Fruit fly (Drosophila melanogaster) whole organism, embryonic: ENCODE data around the gene Grip75.
A peak's percentile ranks its signal among the peaks of the same experiment; 100 is the strongest.

Source experiments
- Blimp-1 ChIP-seq: fragments of 200-800 bp; sonication (Bioruptor generic); optimal IDR thresholded peaks from 3 replicates; lab custom pipeline; 2018; ENCODE audit warnings: missing biosample characterization, missing genetic modification characterization, mild to moderate bottlenecking, moderate library complexity, missing genetic modification reagents
- CG10147 ChIP-seq: fragments of 200-800 bp; sonication (Bioruptor generic); optimal IDR thresholded peaks from 2 replicates; lab custom pipeline; 2019; ENCODE audit warnings: missing biosample characterization, mild to moderate bottlenecking, missing genetic modification characterization, moderate library complexity
- CG11093 ChIP-seq: fragments of 200-800 bp; sonication (Bioruptor generic); IDR thresholded peaks from 3 replicates; pipeline ENCODE4 v1.3.6; 2022; ENCODE audit warnings: missing biosample characterization, missing genetic modification characterization
- CG11723 ChIP-seq: fragments of 200-800 bp; sonication (Bioruptor generic); optimal IDR thresholded peaks from 2 replicates; lab custom pipeline; 2017; ENCODE audit warnings: missing biosample characterization, mild to moderate bottlenecking, missing genetic modification characterization
- CG12071 ChIP-seq: fragments of 200-800 bp; sonication (Bioruptor generic); optimal IDR thresholded peaks from 3 replicates; lab custom pipeline; 2018; ENCODE audit warnings: missing biosample characterization, mild to moderate bottlenecking, missing genetic modification characterization
- CG14710 ChIP-seq: fragments of 200-800 bp; sonication (Bioruptor generic); optimal IDR thresholded peaks from 3 replicates; lab custom pipeline; 2019; ENCODE audit warnings: missing biosample characterization, mild to moderate bottlenecking, missing genetic modification characterization, moderate library complexity
- CG14860 ChIP-seq: fragments of 200-800 bp; sonication (Bioruptor generic); IDR thresholded peaks from 3 replicates; pipeline ENCODE4 v1.3.6; 2022; ENCODE audit warnings: missing biosample characterization, missing genetic modification characterization; ENCODE audit not compliant: partially characterized antibody
- CG15696 ChIP-seq: fragments of 200-800 bp; sonication (Bioruptor generic); optimal IDR thresholded peaks from 2 replicates; lab custom pipeline; 2019; ENCODE audit warnings: missing biosample characterization, mild to moderate bottlenecking, missing genetic modification characterization, moderate library complexity
- CG1602 ChIP-seq: fragments of 200-800 bp; sonication (Bioruptor generic); optimal IDR thresholded peaks from 3 replicates; lab custom pipeline; 2016; ENCODE audit warnings: missing biosample characterization, missing genetic modification characterization
- CG1603 ChIP-seq: fragments of 200-800 bp; sonication (Bioruptor generic); optimal IDR thresholded peaks from 2 replicates; lab custom pipeline; 2019; ENCODE audit warnings: missing biosample characterization, mild to moderate bottlenecking, missing genetic modification characterization, moderate library complexity
- CG17568 ChIP-seq: fragments of 200-800 bp; sonication (Bioruptor generic); optimal IDR thresholded peaks from 2 replicates; lab custom pipeline; 2018; ENCODE audit warnings: missing biosample characterization, mild to moderate bottlenecking, missing genetic modification characterization, moderate library complexity
- CG18599 ChIP-seq: fragments of 200-800 bp; sonication (Bioruptor generic); optimal IDR thresholded peaks from 3 replicates; lab custom pipeline; 2017; ENCODE audit warnings: missing biosample characterization, missing genetic modification characterization, mild to moderate bottlenecking, moderate library complexity, missing genetic modification reagents
- CG2202 ChIP-seq: fragments of 200-800 bp; sonication (Bioruptor generic); optimal IDR thresholded peaks from 2 replicates; lab custom pipeline; 2018; ENCODE audit warnings: missing biosample characterization, mild to moderate bottlenecking, missing genetic modification characterization
- CG2678 ChIP-seq: fragments of 200-800 bp; sonication (Bioruptor generic); optimal IDR thresholded peaks from 3 replicates; lab custom pipeline; 2019; ENCODE audit warnings: missing biosample characterization, mild to moderate bottlenecking, missing genetic modification characterization, moderate library complexity
- CG2875 ChIP-seq: fragments of 200-800 bp; sonication (Bioruptor generic); optimal IDR thresholded peaks from 2 replicates; lab custom pipeline; 2017; ENCODE audit warnings: missing biosample characterization, mild to moderate bottlenecking, missing genetic modification characterization, missing genetic modification reagents
- CG31441 ChIP-seq: fragments of 200-800 bp; sonication (Bioruptor generic); IDR thresholded peaks from 2 replicates; pipeline ENCODE4 v1.3.6; 2022; ENCODE audit warnings: missing biosample characterization, missing genetic modification characterization
- CG33213 ChIP-seq: fragments of 200-800 bp; sonication (Bioruptor generic); optimal IDR thresholded peaks from 3 replicates; lab custom pipeline; 2016; ENCODE audit warnings: missing biosample characterization, missing genetic modification characterization
- CG3838 ChIP-seq: fragments of 200-800 bp; sonication (Bioruptor generic); optimal IDR thresholded peaks from 3 replicates; lab custom pipeline; 2016; ENCODE audit warnings: missing biosample characterization, missing genetic modification characterization
- CG6813 ChIP-seq: fragments of 200-800 bp; sonication (Bioruptor generic); optimal IDR thresholded peaks from 2 replicates; lab custom pipeline; 2017; ENCODE audit warnings: missing biosample characterization, missing genetic modification characterization, mild to moderate bottlenecking, moderate library complexity, missing genetic modification reagents
- CG7963 ChIP-seq: fragments of 200-800 bp; sonication (Bioruptor generic); IDR thresholded peaks from 3 replicates; pipeline ENCODE4 v1.3.6; 2022; ENCODE audit warnings: missing biosample characterization, missing genetic modification characterization; ENCODE audit not compliant: partially characterized antibody
- CG8089 ChIP-seq: fragments of 200-800 bp; sonication (Bioruptor generic); optimal IDR thresholded peaks from 3 replicates; lab custom pipeline; 2016; ENCODE audit warnings: missing biosample characterization, missing genetic modification characterization
- CG8765 ChIP-seq: fragments of 200-800 bp; sonication (Bioruptor generic); IDR thresholded peaks from 2 replicates; pipeline ENCODE4 v1.3.6; 2022; ENCODE audit warnings: missing biosample characterization, missing genetic modification characterization
- CG9727 ChIP-seq: fragments of 200-800 bp; sonication (Bioruptor generic); optimal IDR thresholded peaks from 3 replicates; lab custom pipeline; 2017; ENCODE audit warnings: missing biosample characterization, mild to moderate bottlenecking, missing genetic modification characterization
- Dfd ChIP-seq, 2 experiments: fragments of >200 bp; optimal IDR thresholded peaks; 2 replicates each; lab custom pipeline; 2017; ENCODE audit warnings: missing biosample characterization in 2 of 2, missing genetic modification characterization in 2 of 2
- ERR ChIP-seq: fragments of 200-800 bp; sonication (Bioruptor generic); optimal IDR thresholded peaks from 2 replicates; lab custom pipeline; 2016; ENCODE audit warnings: missing biosample characterization, missing genetic modification characterization
- Fer2 ChIP-seq: fragments of 200-800 bp; sonication (Bioruptor generic); optimal IDR thresholded peaks from 2 replicates; lab custom pipeline; 2018; ENCODE audit warnings: missing biosample characterization, mild to moderate bottlenecking, missing genetic modification characterization, moderate library complexity
- Hand ChIP-seq: fragments of 200-800 bp; sonication (Bioruptor generic); optimal IDR thresholded peaks from 2 replicates; lab custom pipeline; 2017; ENCODE audit warnings: mild to moderate bottlenecking, missing biosample characterization, missing genetic modification reagents, missing genetic modification characterization
- Hr78 ChIP-seq, 2 experiments: fragments of 200-800 bp in 1 of 2; fragments of >200 bp in 1 of 2; sonication (Bioruptor generic) in 1 of 2; optimal IDR thresholded peaks; 2 replicates each; lab custom pipeline; 2017 to 2019; ENCODE audit warnings: missing biosample characterization in 2 of 2, missing genetic modification characterization in 2 of 2, mild to moderate bottlenecking in 1 of 2, moderate library complexity in 1 of 2
- Mrtf ChIP-seq: fragments of 200-800 bp; sonication (Bioruptor generic); IDR thresholded peaks from 3 replicates; pipeline ENCODE4 v1.3.6; 2022; ENCODE audit warnings: missing biosample characterization, missing genetic modification characterization
- PHDP ChIP-seq: fragments of 200-800 bp; sonication (Bioruptor generic); optimal IDR thresholded peaks from 3 replicates; lab custom pipeline; 2018; ENCODE audit warnings: missing biosample characterization, mild to moderate bottlenecking, missing genetic modification characterization, moderate library complexity
- Rfx ChIP-seq: fragments of 200-800 bp; sonication (Bioruptor generic); IDR thresholded peaks from 2 replicates; pipeline ENCODE4 v1.3.6; 2022; ENCODE audit warnings: missing biosample characterization, missing genetic modification characterization
- Spps ChIP-seq: fragments of 200-800 bp; sonication (Bioruptor generic); optimal IDR thresholded peaks from 2 replicates; lab custom pipeline; 2018; ENCODE audit warnings: missing biosample characterization, mild to moderate bottlenecking, missing genetic modification characterization
- Stat92E ChIP-seq, 3 experiments: fragments of >200 bp in 2 of 3; fragments of 200-800 bp in 1 of 3; sonication (Bioruptor generic) in 1 of 3; optimal IDR thresholded peaks; 2 replicates each; lab custom pipeline; 2017 to 2019; ENCODE audit warnings: missing biosample characterization in 3 of 3, missing genetic modification characterization in 3 of 3, mild to moderate bottlenecking in 1 of 3, moderate library complexity in 1 of 3
- ase ChIP-seq: fragments of 200-800 bp; sonication (Bioruptor generic); IDR thresholded peaks from 3 replicates; pipeline ENCODE4 v1.3.6; 2022; ENCODE audit warnings: missing biosample characterization, missing genetic modification characterization
- bab2 ChIP-seq: fragments of 200-800 bp; sonication (Bioruptor generic); optimal IDR thresholded peaks from 2 replicates; lab custom pipeline; 2016; ENCODE audit warnings: missing biosample characterization, missing genetic modification characterization
- bbx ChIP-seq: fragments of 200-800 bp; sonication (Bioruptor generic); IDR thresholded peaks from 2 replicates; pipeline ENCODE4 v1.3.6; 2022; ENCODE audit warnings: missing biosample characterization, missing genetic modification characterization; ENCODE audit not compliant: partially characterized antibody
- chinmo ChIP-seq: fragments of 200-800 bp; sonication (Bioruptor generic); IDR thresholded peaks from 4 replicates; pipeline ENCODE4 v1.3.6; 2022; ENCODE audit warnings: missing biosample characterization, missing genetic modification characterization; ENCODE audit not compliant: partially characterized antibody
- ci ChIP-seq: fragments of 200-800 bp; sonication (Bioruptor generic); IDR thresholded peaks from 3 replicates; pipeline ENCODE4 v1.3.6; 2022; ENCODE audit warnings: missing biosample characterization, missing genetic modification characterization
- dysf ChIP-seq: fragments of 200-800 bp; sonication (Bioruptor generic); IDR thresholded peaks from 3 replicates; pipeline ENCODE4 v1.3.6; 2022; ENCODE audit warnings: missing biosample characterization, missing genetic modification characterization
- lbe ChIP-seq: fragments of 200-800 bp; sonication (Bioruptor generic); optimal IDR thresholded peaks from 2 replicates; lab custom pipeline; 2016; ENCODE audit warnings: missing biosample characterization, mild to moderate bottlenecking, missing genetic modification characterization
- nom ChIP-seq: fragments of 200-800 bp; sonication (Bioruptor generic); optimal IDR thresholded peaks from 2 replicates; lab custom pipeline; 2017; ENCODE audit warnings: missing biosample characterization, missing genetic modification characterization, mild to moderate bottlenecking, moderate library complexity, missing genetic modification reagents
- otp ChIP-seq: fragments of 200-800 bp; sonication (Bioruptor generic); IDR thresholded peaks from 3 replicates; pipeline ENCODE4, ENCODE4 v1.3.6; 2022; ENCODE audit warnings: missing biosample characterization, missing genetic modification characterization
- ranshi ChIP-seq: fragments of 200-800 bp; sonication (Bioruptor generic); IDR thresholded peaks from 2 replicates; pipeline ENCODE4 v1.3.6; 2022; ENCODE audit warnings: missing biosample characterization, missing genetic modification characterization
- sens ChIP-seq: fragments of 200-800 bp; sonication (Bioruptor generic); peaks from one replicate; lab custom pipeline; 2016; ENCODE audit warnings: missing biosample characterization, missing genetic modification characterization
- so ChIP-seq: fragments of 200-800 bp; sonication (Bioruptor generic); IDR thresholded peaks from 3 replicates; pipeline ENCODE4 v1.3.6; 2022; ENCODE audit warnings: missing biosample characterization, missing genetic modification characterization
- sqz ChIP-seq: fragments of 200-800 bp; sonication (Bioruptor generic); optimal IDR thresholded peaks from 3 replicates; lab custom pipeline; 2018; ENCODE audit warnings: missing biosample characterization, mild to moderate bottlenecking, missing genetic modification characterization
- wek ChIP-seq: fragments of 200-800 bp; sonication (Bioruptor generic); optimal IDR thresholded peaks from 3 replicates; lab custom pipeline; 2018; ENCODE audit warnings: missing biosample characterization, mild to moderate bottlenecking, missing genetic modification characterization, moderate library complexity
- yki ChIP-seq: fragments of >200 bp; optimal IDR thresholded peaks from 3 replicates; lab custom pipeline; 2018
- zen2 ChIP-seq: fragments of 200-800 bp; sonication (Bioruptor generic); IDR thresholded peaks from 3 replicates; pipeline ENCODE4 v1.3.6; 2022; ENCODE audit warnings: missing biosample characterization, missing genetic modification characterization; ENCODE audit not compliant: partially characterized antibody

Grip75 gene

DNA sequence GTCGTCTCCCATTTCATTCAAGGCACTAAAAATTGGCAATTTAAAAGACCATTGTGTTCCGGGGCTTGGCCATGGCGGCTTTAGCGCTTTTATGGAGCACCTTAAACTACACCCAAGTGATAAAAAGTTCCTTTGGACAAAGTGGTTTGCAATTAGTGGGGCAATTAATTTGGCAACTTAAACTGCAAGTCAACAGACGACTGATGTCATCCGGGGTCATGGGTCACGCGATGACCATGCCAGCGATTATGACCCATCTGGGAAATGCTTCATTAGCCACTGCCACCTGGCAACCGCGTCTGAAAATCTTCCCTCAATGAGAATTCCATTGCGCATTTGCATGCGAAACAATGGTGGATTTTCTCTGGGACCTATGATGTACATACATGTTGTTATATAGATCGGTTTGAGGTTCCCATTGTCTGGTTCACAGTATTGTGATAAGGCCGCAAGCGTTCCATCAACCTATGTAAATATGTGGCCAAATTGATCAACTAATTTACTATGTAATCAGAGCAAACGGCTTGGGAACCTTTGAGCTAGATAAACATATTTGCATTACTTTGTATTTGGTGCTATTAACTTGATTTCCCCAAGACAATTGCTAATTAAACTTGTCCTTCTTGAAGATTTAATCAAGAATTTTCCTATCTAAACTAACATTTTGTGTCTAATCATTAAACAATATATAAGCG, 14.2 kb downstream of the Grip75 start (continued):
- TF ChIP-seq Stat92E (GFP tag; optimal IDR thresholded peaks at IDR 0.05; lab: Kevin White, UChicago) (no peak), CG15696 (peak; percentile 7), CG14710 (tag; lab: Kevin White, UChicago) (peak; percentile 11), dysf (GFP tag; lab: Robert Waterston, UW) (peak; percentile 20; the same call in 1 of the 3 replicates), CG2875 (GFP tag; lab: Kevin White, UChicago) (peak; percentile 48), CG33213 (GFP tag; lab: Kevin White, UChicago) (peak; percentile 1), Hr78 (GFP tag; optimal IDR thresholded peaks at IDR 0.05; lab: Kevin White, UChicago) (peak in 1 of 2 experiments; percentile 18), CG8089 (GFP tag; lab: Kevin White, UChicago) (peak; percentile 23), CG1602 (peak; percentile 25), nom (no peak), Mrtf (GFP tag; lab: Robert Waterston, UW) (no peak), CG9727 (GFP tag; lab: Kevin White, UChicago) (peak; percentile 23), ci (GFP tag; lab: Robert Waterston, UW) (0 out of 3 replicates have a peak, but pooled peaks have one; percentile 38), CG6813 (GFP tag; lab: Kevin White, UChicago) (peak; percentile 52), CG14860 (GFP tag; lab: Robert Waterston, UW) (no peak), Spps (tag; lab: Kevin White, UChicago) (peak; percentile 29), Blimp-1 (GFP tag; lab: Kevin White, UChicago) (peak; percentile 33), CG8765 (GFP tag; lab: Robert Waterston, UW) (no peak), ERR (GFP tag; lab: Kevin White, UChicago) (no peak), Dfd (GFP tag; optimal IDR thresholded peaks at IDR 0.05; lab: Kevin White, UChicago) (no peak), sens (peak; percentile 81), Rfx (GFP tag; lab: Robert Waterston, UW) (no peak), CG3838 (GFP tag; lab: Kevin White, UChicago) (no peak), CG2202 (tag; lab: Kevin White, UChicago) (peak; percentile 22), CG31441 (GFP tag; lab: Robert Waterston, UW) (no peak), CG17568 (peak; percentile 16), PHDP (tag; lab: Kevin White, UChicago) (peak; percentile 57), Hand (GFP tag; lab: Kevin White, UChicago) (no peak), CG18599 (no peak), bab2 (peak; percentile 52), CG1603 (tag; lab: Kevin White, UChicago) (peak; percentile 63), CG7963 (GFP tag; lab: Robert Waterston, UW) (no peak), CG2678 (tag; lab: Kevin White, UChicago) (peak; percentile 10)

- TF ChIP-seq ranshi (no peak), bbx (GFP tag; lab: Robert Waterston, UW) (no peak), zen2 (GFP tag; lab: Robert Waterston, UW) (no peak), CG11723 (GFP tag; lab: Kevin White, UChicago) (no peak), CG10147 (GFP tag; lab: Kevin White, UChicago) (peak; percentile 13), otp (GFP tag; lab: Robert Waterston, UW) (0 out of 3 replicates have a peak, but pooled peaks have one; percentile 6), Fer2 (no peak), chinmo (GFP tag; lab: Robert Waterston, UW) (0 out of 4 replicates have a peak, but pooled peaks have one; percentile 56), sqz (GFP tag; lab: Kevin White, UChicago) (no peak), lbe (GFP tag; lab: Kevin White, UChicago) (no peak), ase (GFP tag; lab: Robert Waterston, UW) (no peak), so (GFP tag; lab: Robert Waterston, UW) (peak; percentile 67; the same call in 1 of the 3 replicates), CG11093 (GFP tag; lab: Robert Waterston, UW) (no peak), yki (lab: Kevin White, UChicago) (no peak), CG12071 (peak; percentile 30), wek (GFP tag; lab: Kevin White, UChicago) (no peak)
Measured at dm6 chr2L:10499608-10500007, 16.5 kb downstream of the Grip75 start.
